Fruit fly (Drosophila melanogaster): Measurements from ENCODE around the gene PolD3.

The PolD3 gene

dm6 chr2L:15273521-15274123, 17.5 kb upstream of the PolD3 start:
- TF ChIP-seq foxo (GFP tag; optimal IDR thresholded peaks at IDR 0.05) = peak in 1 of 2 experiments; percentile 7
- TF ChIP-seq Abd-B (GFP tag; optimal IDR thresholded peaks at IDR 0.05) = no peak
- TF ChIP-seq Hnf4 (GFP tag; optimal IDR thresholded peaks at IDR 0.05) = peak; percentile 18

- TF ChIP-seq dl (GFP tag; optimal IDR thresholded peaks at IDR 0.05; ENCODE audit: insufficient read depth in 1 of 2, partially characterized antibody in 2 of 2) = no peak
- TF ChIP-seq woc (GFP tag; optimal IDR thresholded peaks at IDR 0.05) = peak; percentile 40
- TF ChIP-seq Myc (optimal IDR thresholded peaks at IDR 0.05) = peak; percentile 42
- no peak for TF ChIP-seq Rel (GFP tag; optimal IDR thresholded peaks at IDR 0.05)
- TF ChIP-seq Rel (tag; optimal IDR thresholded peaks at IDR 0.05) = no peak
- no peak for TF ChIP-seq Mio (GFP tag; optimal IDR thresholded peaks at IDR 0.05)
- no peak for TF ChIP-seq Hr78 (GFP tag; optimal IDR thresholded peaks at IDR 0.05)
- no peak for TF ChIP-seq usp (GFP tag; optimal IDR thresholded peaks at IDR 0.05)
- TF ChIP-seq Hnf4 (GFP tag; optimal IDR thresholded peaks at IDR 0.05) = peak; percentile 8
- no peak for TF ChIP-seq Hr83 (GFP tag; optimal IDR thresholded peaks at IDR 0.05; ENCODE audit: poor library complexity, severe bottlenecking)
- TF ChIP-seq Dif (GFP tag; optimal IDR thresholded peaks at IDR 0.05; ENCODE audit: partially characterized antibody) = no peak
- TF ChIP-seq foxo (GFP tag; optimal IDR thresholded peaks at IDR 0.05) = peak in 1 of 2 experiments; percentile 17
- TF ChIP-seq CG32264 (GFP tag; optimal IDR thresholded peaks at IDR 0.05) = no peak
- TF ChIP-seq Vsx2 (GFP tag; optimal IDR thresholded peaks at IDR 0.05; ENCODE audit: partially characterized antibody) = no peak
- peak; percentile 39 for TF ChIP-seq tai (GFP tag; optimal IDR thresholded peaks at IDR 0.05)
- TF ChIP-seq Jra (GFP tag; optimal IDR thresholded peaks at IDR 0.05) = no peak
- no peak for TF ChIP-seq CG9705 (GFP tag; optimal IDR thresholded peaks at IDR 0.05)
- no peak for TF ChIP-seq rgr (GFP tag; optimal IDR thresholded peaks at IDR 0.05)
- TF ChIP-seq GATAd (GFP tag; optimal IDR thresholded peaks at IDR 0.05) = no peak
- no peak for TF ChIP-seq OdsH (GFP tag; optimal IDR thresholded peaks at IDR 0.05)
- no peak for TF ChIP-seq lola (GFP tag; optimal IDR thresholded peaks at IDR 0.05)
- no peak for TF ChIP-seq sv (GFP tag; optimal IDR thresholded peaks at IDR 0.05)
- TF ChIP-seq HLH106 (tag; optimal IDR thresholded peaks at IDR 0.05) = peak; percentile 30
- no peak for TF ChIP-seq fru (GFP tag; optimal IDR thresholded peaks at IDR 0.05)
- no peak for TF ChIP-seq Abd-B (GFP tag; optimal IDR thresholded peaks at IDR 0.05)
- TF ChIP-seq ey (GFP tag; optimal IDR thresholded peaks at IDR 0.05) = no peak
- no peak for TF ChIP-seq Dfd (GFP tag; optimal IDR thresholded peaks at IDR 0.05)
- TF ChIP-seq N (GFP tag; optimal IDR thresholded peaks at IDR 0.05) = no peak
- TF ChIP-seq psq (GFP tag; optimal IDR thresholded peaks at IDR 0.05) = no peak
- no peak for TF ChIP-seq sage (GFP tag; optimal IDR thresholded peaks at IDR 0.05)
- TF ChIP-seq Sp1 (GFP tag; optimal IDR thresholded peaks at IDR 0.05) = peak; percentile 29
- no peak for TF ChIP-seq h (GFP tag; optimal IDR thresholded peaks at IDR 0.05)
- no peak for TF ChIP-seq pan (optimal IDR thresholded peaks at IDR 0.05)
- no peak for TF ChIP-seq dsf (GFP tag; optimal IDR thresholded peaks at IDR 0.05; ENCODE audit: borderline replicate concordance)
- TF ChIP-seq br (GFP tag; optimal IDR thresholded peaks at IDR 0.05) = no peak
- no peak for TF ChIP-seq CrebA (GFP tag; optimal IDR thresholded peaks at IDR 0.05; ENCODE audit: borderline replicate concordance)
- no peak for TF ChIP-seq dmrt93B (GFP tag; optimal IDR thresholded peaks at IDR 0.05)
- TF ChIP-seq jim (GFP tag; optimal IDR thresholded peaks at IDR 0.05) = no peak
- peak; percentile 47 for TF ChIP-seq brk (GFP tag; optimal IDR thresholded peaks at IDR 0.05)
These were observed 15.9 kb upstream of the PolD3 start, which contains the start of gene Cul3 for dm6 chr2L:15271757-15272589. Gene Cul3, minus strand, starts transcription at chr2L:15272024.
